Worm (Caenorhabditis elegans) whole organism, L4 larva: ENCODE measurements around the gene ZC239.6.
A peak's percentile ranks its signal among the peaks of the same experiment; 100 is the strongest.

ENCODE experiments used
- D1046.2 ChIP-seq: fragments of 200-800 bp; sonication (Bioruptor generic); IDR thresholded peaks from 2 replicates; pipeline ENCODE4 v1.3.6; 2022; ENCODE audit warnings: missing genetic modification characterization, missing compliant biosample characterization
- F10B5.3 ChIP-seq: sonication (generic microtip); optimal IDR thresholded peaks from 2 replicates; lab custom pipeline; 2016; ENCODE audit warnings: mild to moderate bottlenecking, missing genetic modification characterization, missing compliant biosample characterization
- F44E2.7 ChIP-seq: fragments of 200-800 bp; sonication (Bioruptor generic); IDR thresholded peaks from 2 replicates; pipeline ENCODE4 v2.1.2; 2022; ENCODE audit warnings: missing genetic modification characterization, missing compliant biosample characterization
- T26A8.4 ChIP-seq: fragments of 200-800 bp; sonication (Bioruptor generic); IDR thresholded peaks from 2 replicates; pipeline ENCODE4 v1.3.6; 2022; ENCODE audit warnings: missing genetic modification characterization, missing compliant biosample characterization
- Y48G9A.11 ChIP-seq: fragments of 200-800 bp; sonication (Bioruptor generic); IDR thresholded peaks from 2 replicates; pipeline ENCODE4 v1.3.6; 2022; ENCODE audit warnings: missing genetic modification reagents, missing genetic modification characterization, missing compliant biosample characterization
- Y75B8A.6 ChIP-seq: fragments of 200-800 bp; sonication (Bioruptor generic); IDR thresholded peaks from 2 replicates; pipeline ENCODE4 v1.3.6; 2022; ENCODE audit warnings: missing genetic modification reagents, missing genetic modification characterization, missing compliant biosample characterization
- ZK337.2 ChIP-seq: fragments of 200-800 bp; sonication (Bioruptor generic); IDR thresholded peaks from 2 replicates; pipeline ENCODE4 v1.3.6; 2022; ENCODE audit warnings: missing genetic modification reagents, missing genetic modification characterization, missing compliant biosample characterization
- ZK546.5 ChIP-seq, 2 experiments: sonication (generic microtip); optimal IDR thresholded peaks; 2 replicates each; lab custom pipeline; 2017; ENCODE audit warnings: missing biosample characterization in 2 of 2, missing genetic modification characterization in 2 of 2
- ceh-28 ChIP-seq: fragments of 150-350 bp; optimal IDR thresholded peaks from 2 replicates; lab custom pipeline; 2014; ENCODE audit warnings: missing biosample characterization, missing genetic modification reagents, missing genetic modification characterization
- ceh-32 ChIP-seq: sonication (generic microtip); optimal IDR thresholded peaks from 2 replicates; lab custom pipeline; 2016; ENCODE audit warnings: mild to moderate bottlenecking, missing genetic modification characterization, missing compliant biosample characterization; ENCODE audit not compliant: poor library complexity
- ces-1 ChIP-seq: fragments of 150-350 bp; sonication (generic microtip); optimal IDR thresholded peaks from 4 replicates; lab custom pipeline; 2014; ENCODE audit warnings: missing biosample characterization, missing genetic modification reagents, missing genetic modification characterization
- ctbp-1 ChIP-seq: fragments of 200-800 bp; sonication (Bioruptor generic); IDR thresholded peaks from 2 replicates; pipeline ENCODE4 v1.3.6; 2022; ENCODE audit warnings: missing genetic modification reagents, missing genetic modification characterization, missing compliant biosample characterization
- daf-12 ChIP-seq: fragments of 150-350 bp; optimal IDR thresholded peaks from 2 replicates; lab custom pipeline; 2014; ENCODE audit warnings: missing biosample characterization, missing genetic modification reagents, missing genetic modification characterization
- daf-16 ChIP-seq, 3 experiments: sonication (generic microtip); optimal IDR thresholded peaks; 2 replicates each; lab custom pipeline; 2016 to 2017; ENCODE audit warnings: missing genetic modification characterization in 3 of 3, missing genetic modification reagents in 3 of 3, mild to moderate bottlenecking in 2 of 3, missing compliant biosample characterization in 2 of 3, missing biosample characterization in 1 of 3, moderate library complexity in 1 of 3
- daf-19 ChIP-seq: fragments of 200-800 bp; sonication (Bioruptor generic); conservative IDR thresholded peaks from 2 replicates; pipeline ENCODE4 v1.3.6; 2022; ENCODE audit warnings: missing genetic modification characterization, missing compliant biosample characterization
- daf-8 ChIP-seq: fragments of 200-800 bp; sonication (Bioruptor generic); IDR thresholded peaks from 2 replicates; pipeline ENCODE4 v1.3.6; 2022; ENCODE audit warnings: missing genetic modification characterization, missing compliant biosample characterization
- dmd-6 ChIP-seq: fragments of 200-800 bp; sonication (Bioruptor generic); IDR thresholded peaks from 2 replicates; pipeline ENCODE4 v1.3.6; 2022; ENCODE audit warnings: missing genetic modification reagents, missing genetic modification characterization, missing compliant biosample characterization
- dmd-8 ChIP-seq: fragments of 200-800 bp; sonication (Bioruptor generic); IDR thresholded peaks from 2 replicates; pipeline ENCODE4 v1.3.6; 2022; ENCODE audit warnings: missing genetic modification characterization, missing compliant biosample characterization
- dmd-9 ChIP-seq: fragments of 200-800 bp; sonication (Bioruptor generic); IDR thresholded peaks from 2 replicates; pipeline ENCODE4 v1.3.6; 2022; ENCODE audit warnings: missing genetic modification reagents, missing genetic modification characterization, missing compliant biosample characterization
- duxl-1 ChIP-seq: sonication (generic microtip); optimal IDR thresholded peaks from 2 replicates; lab custom pipeline; 2016; ENCODE audit warnings: mild to moderate bottlenecking, missing genetic modification characterization, moderate library complexity, missing compliant biosample characterization; ENCODE audit not compliant: poor library complexity
- dve-1 ChIP-seq: sonication (generic microtip); optimal IDR thresholded peaks from 2 replicates; lab custom pipeline; 2017; ENCODE audit warnings: antibody characterized with exemption, mild to moderate bottlenecking, missing genetic modification characterization, missing compliant biosample characterization; ENCODE audit not compliant: insufficient read depth
- egl-27 ChIP-seq: sonication (generic microtip); optimal IDR thresholded peaks from 3 replicates; lab custom pipeline; 2017; ENCODE audit warnings: missing biosample characterization, missing genetic modification reagents, missing genetic modification characterization
- fkh-10 ChIP-seq: fragments of 150-350 bp; optimal IDR thresholded peaks from 2 replicates; lab custom pipeline; 2014; ENCODE audit warnings: missing biosample characterization, missing genetic modification reagents, missing genetic modification characterization
- hif-1 ChIP-seq, 2 experiments: sonication (generic microtip); optimal IDR thresholded peaks; 2 replicates each; lab custom pipeline; 2016 to 2017; ENCODE audit warnings: missing compliant biosample characterization in 2 of 2, missing genetic modification characterization in 2 of 2, missing genetic modification reagents in 2 of 2, missing genotype in 2 of 2, mild to moderate bottlenecking in 1 of 2
- hlh-11 ChIP-seq: fragments of 200-800 bp; sonication (Bioruptor generic); optimal IDR thresholded peaks from 2 replicates; lab custom pipeline; 2018; ENCODE audit warnings: mild to moderate bottlenecking, missing genetic modification characterization, missing compliant biosample characterization
- hlh-30 ChIP-seq: sonication (generic microtip); optimal IDR thresholded peaks from 2 replicates; lab custom pipeline; 2017; ENCODE audit warnings: antibody characterized with exemption, mild to moderate bottlenecking, missing genetic modification characterization, missing compliant biosample characterization; ENCODE audit not compliant: insufficient read depth
- lin-38 ChIP-seq: fragments of 200-800 bp; sonication (Bioruptor generic); IDR thresholded peaks from 2 replicates; pipeline ENCODE4 v1.3.6; 2022; ENCODE audit warnings: missing genetic modification reagents, missing genetic modification characterization, missing compliant biosample characterization
- lir-3 ChIP-seq: sonication (generic microtip); optimal IDR thresholded peaks from 2 replicates; lab custom pipeline; 2016; ENCODE audit warnings: mild to moderate bottlenecking, missing genetic modification characterization, missing compliant biosample characterization
- madf-5 ChIP-seq, 2 experiments: fragments of 200-800 bp; sonication (Bioruptor generic); IDR thresholded peaks; 2 replicates each; pipeline ENCODE4 v1.3.6; 2022; ENCODE audit warnings: missing compliant biosample characterization in 2 of 2, missing genetic modification characterization in 2 of 2
- mxl-2 ChIP-seq: fragments of 200-800 bp; sonication (Bioruptor generic); conservative IDR thresholded peaks from 2 replicates; pipeline ENCODE4 v1.3.6; 2022; ENCODE audit warnings: missing genetic modification reagents, missing genetic modification characterization, missing compliant biosample characterization
- mxl-3 ChIP-seq: fragments of 200-800 bp; sonication (Bioruptor generic); optimal IDR thresholded peaks from 2 replicates; lab custom pipeline; 2018; ENCODE audit warnings: mild to moderate bottlenecking, missing genetic modification characterization, missing compliant biosample characterization
- nhr-102 ChIP-seq: sonication (generic microtip); optimal IDR thresholded peaks from 2 replicates; lab custom pipeline; 2016; ENCODE audit warnings: mild to moderate bottlenecking, missing genetic modification characterization, moderate library complexity, missing compliant biosample characterization
- nhr-11 ChIP-seq: fragments of 150-350 bp; optimal IDR thresholded peaks from 2 replicates; lab custom pipeline; 2014; ENCODE audit warnings: missing biosample characterization, missing genetic modification characterization
- nhr-25 ChIP-seq: sonication (generic microtip); optimal IDR thresholded peaks from 2 replicates; lab custom pipeline; 2017; ENCODE audit warnings: missing genetic modification characterization, mild to moderate bottlenecking, missing compliant biosample characterization, antibody characterized with exemption, moderate library complexity, borderline replicate concordance; ENCODE audit not compliant: insufficient read depth
- nhr-28 ChIP-seq: fragments of 150-350 bp; optimal IDR thresholded peaks from 2 replicates; lab custom pipeline; 2014; ENCODE audit warnings: missing biosample characterization, missing genetic modification characterization
- nhr-48 ChIP-seq: sonication (generic microtip); optimal IDR thresholded peaks from 2 replicates; lab custom pipeline; 2016; ENCODE audit warnings: mild to moderate bottlenecking, missing genetic modification characterization, missing compliant biosample characterization
- php-3 ChIP-seq: fragments of 200-800 bp; sonication (Bioruptor generic); IDR thresholded peaks from 2 replicates; pipeline ENCODE4 v1.3.6; 2022; ENCODE audit warnings: missing genetic modification reagents, missing genetic modification characterization, missing compliant biosample characterization
- pqm-1 ChIP-seq: sonication (generic microtip); optimal IDR thresholded peaks from 2 replicates; lab custom pipeline; 2017; ENCODE audit warnings: missing biosample characterization, missing genetic modification characterization
- sdz-12 ChIP-seq: fragments of 200-800 bp; sonication (Bioruptor generic); optimal IDR thresholded peaks from 2 replicates; lab custom pipeline; 2018; ENCODE audit warnings: mild to moderate bottlenecking, missing genetic modification characterization, missing compliant biosample characterization
- set-16 ChIP-seq: fragments of 200-800 bp; sonication (Bioruptor generic); IDR thresholded peaks from 2 replicates; pipeline ENCODE4 v1.3.6; 2022; ENCODE audit warnings: missing genetic modification reagents, missing genetic modification characterization, missing compliant biosample characterization
- spr-1 ChIP-seq: sonication (generic microtip); optimal IDR thresholded peaks from 2 replicates; lab custom pipeline; 2016; ENCODE audit warnings: mild to moderate bottlenecking, missing genetic modification characterization, missing compliant biosample characterization
- unc-130 ChIP-seq: sonication (generic microtip); optimal IDR thresholded peaks from 2 replicates; lab custom pipeline; 2016; ENCODE audit warnings: missing genetic modification reagents, missing genetic modification characterization, missing compliant biosample characterization
- vab-7 ChIP-seq: fragments of 200-800 bp; sonication (Bioruptor generic); IDR thresholded peaks from 2 replicates; pipeline ENCODE4 v1.3.6; 2022; ENCODE audit warnings: missing genetic modification reagents, missing genetic modification characterization, missing compliant biosample characterization
- zag-1 ChIP-seq: fragments of 150-350 bp; optimal IDR thresholded peaks from 2 replicates; lab custom pipeline; 2014; ENCODE audit warnings: missing biosample characterization, missing genetic modification characterization

The ZC239.6 gene

DNA sequence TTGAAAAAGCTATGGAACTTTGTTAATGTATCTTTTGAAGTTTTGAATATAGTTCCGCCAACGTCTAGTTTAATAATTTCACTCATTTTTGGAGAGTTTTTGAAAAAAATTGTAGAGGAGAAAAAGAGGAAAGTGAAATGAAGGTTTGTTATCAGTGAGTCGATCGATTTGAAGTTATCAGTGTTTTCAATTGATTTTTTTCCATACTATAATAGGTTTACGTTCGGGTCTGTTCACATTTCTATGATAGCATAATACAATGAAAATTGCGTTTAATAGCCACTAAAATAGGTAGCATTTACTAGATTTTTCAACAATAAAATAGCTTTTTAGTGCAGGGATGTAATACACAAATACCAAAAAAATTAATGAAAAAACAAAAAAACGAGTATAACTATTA, 15.8 kb downstream of the ZC239.6 start, which contains the start of gene ZC239.16:
Gene ZC239.16, minus strand, starts transcription at position 120 of the 400 bp plus-strand sequence.
- TF ChIP-seq fkh-10 (GFP tag; lab: Kevin White, UChicago) (no peak), lir-3 (tag; lab: Kevin White, UChicago) (no peak), nhr-28 (peak; percentile 50), lin-38 (GFP tag; lab: Robert Waterston, UW) (no peak), ces-1 (GFP tag; lab: Kevin White, UChicago) (no peak), nhr-48 (no peak), ZK337.2 (GFP tag; lab: Robert Waterston, UW) (no peak), mxl-3 (GFP tag; lab: Kevin White, UChicago) (no peak), spr-1 (tag; lab: Kevin White, UChicago) (no peak), T26A8.4 (GFP tag; lab: Robert Waterston, UW) (no peak), ceh-28 (tag; lab: Kevin White, UChicago) (no peak), nhr-102 (no peak), hlh-30 (no peak), Y75B8A.6 (GFP tag; lab: Robert Waterston, UW) (no peak), dve-1 (tag; lab: Kevin White, UChicago) (peak; percentile 23), php-3 (peak; percentile 27; the same call in 1 of the 2 replicates), nhr-11 (no peak), daf-8 (GFP tag; lab: Robert Waterston, UW) (no peak), sdz-12 (GFP tag; lab: Kevin White, UChicago) (no peak), zag-1 (tag; lab: Kevin White, UChicago) (no peak), F10B5.3 (tag; lab: Kevin White, UChicago) (no peak), nhr-25 (no peak), set-16 (GFP tag; lab: Robert Waterston, UW) (no peak), daf-16 (GFP tag; optimal IDR thresholded peaks at IDR 0.05; lab: Kevin White, UChicago) (no peak), daf-16 (tag; optimal IDR thresholded peaks at IDR 0.05; lab: Kevin White, UChicago) (peak; percentile 61), dmd-9 (GFP tag; lab: Robert Waterston, UW) (no peak), ctbp-1 (no peak), vab-7 (GFP tag; lab: Robert Waterston, UW) (no peak), dmd-6 (GFP tag; lab: Robert Waterston, UW) (0 out of 2 replicates have a peak, but pooled peaks have one; percentile 8), duxl-1 (tag; lab: Kevin White, UChicago) (no peak), pqm-1 (tag; lab: Kevin White, UChicago) (peak; percentile 38)
- TF ChIP-seq, all 104 proteins: peak for 6

DNA sequence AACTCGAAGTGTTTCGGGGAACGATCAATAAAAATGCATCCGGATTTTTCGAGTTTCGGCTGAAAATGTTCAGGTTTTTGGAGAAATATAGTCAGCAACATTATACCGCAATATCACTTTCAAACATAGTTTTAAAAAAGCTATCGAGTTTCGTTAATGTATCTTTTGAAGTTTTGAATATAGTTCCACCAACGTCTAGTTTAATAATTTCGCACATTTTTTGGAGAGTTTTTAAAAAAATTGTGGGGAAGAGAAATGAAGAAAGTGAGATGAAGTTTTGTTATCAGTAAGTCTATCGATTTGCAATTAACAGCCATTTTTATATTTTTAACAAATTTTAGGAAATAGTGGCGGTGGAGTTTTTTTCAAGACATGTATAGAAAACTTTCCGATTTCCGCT, 16.3 kb downstream of the ZC239.6 start, which contains the start of gene ZC239.17:
Gene ZC239.17, minus strand, starts transcription at position 101 of the 400 bp plus-strand sequence.
- TF ChIP-seq lin-38 (GFP tag; lab: Robert Waterston, UW) (no peak), php-3 (no peak), F10B5.3 (tag; lab: Kevin White, UChicago) (no peak), duxl-1 (tag; lab: Kevin White, UChicago) (no peak), Y48G9A.11 (GFP tag; lab: Robert Waterston, UW) (no peak), mxl-3 (GFP tag; lab: Kevin White, UChicago) (no peak), hif-1 (tag; optimal IDR thresholded peaks at IDR 0.05; lab: Kevin White, UChicago) (no peak), ZK546.5 (tag; optimal IDR thresholded peaks at IDR 0.05; lab: Kevin White, UChicago) (no peak), daf-19 (GFP tag; lab: Robert Waterston, UW) (no peak), dmd-8 (GFP tag; lab: Robert Waterston, UW) (no peak), D1046.2 (GFP tag; lab: Robert Waterston, UW) (no peak), hlh-11 (tag; lab: Kevin White, UChicago) (no peak), madf-5 (GFP tag; IDR thresholded peaks at IDR 0.05; lab: Robert Waterston, UW) (no peak), egl-27 (tag; lab: Kevin White, UChicago) (no peak), mxl-2 (no peak), F44E2.7 (GFP tag; lab: Robert Waterston, UW) (no peak), unc-130 (GFP tag; lab: Kevin White, UChicago) (no peak), fkh-10 (GFP tag; lab: Kevin White, UChicago) (no peak), daf-12 (tag; lab: Kevin White, UChicago) (no peak), ceh-32 (no peak)
